Worm (Caenorhabditis elegans) whole organism, late embryonic: ENCODE measurements around the gene ubc-7.

Experiments used
- fax-1 ChIP-seq: sonication (generic microtip); optimal IDR thresholded peaks from 2 replicates; lab custom pipeline; 2016; ENCODE audit warnings: missing genotype, missing genetic modification characterization, missing compliant biosample characterization
- pha-4 ChIP-seq: fragments of 150-350 bp; optimal IDR thresholded peaks from 2 replicates; lab custom pipeline; 2018; ENCODE audit warnings: missing biosample characterization, missing genetic modification reagents, missing genetic modification characterization
- rnt-1 ChIP-seq: sonication (generic microtip); optimal IDR thresholded peaks from 2 replicates; lab custom pipeline; 2016; ENCODE audit warnings: missing genetic modification characterization, missing compliant biosample characterization

DNA sequence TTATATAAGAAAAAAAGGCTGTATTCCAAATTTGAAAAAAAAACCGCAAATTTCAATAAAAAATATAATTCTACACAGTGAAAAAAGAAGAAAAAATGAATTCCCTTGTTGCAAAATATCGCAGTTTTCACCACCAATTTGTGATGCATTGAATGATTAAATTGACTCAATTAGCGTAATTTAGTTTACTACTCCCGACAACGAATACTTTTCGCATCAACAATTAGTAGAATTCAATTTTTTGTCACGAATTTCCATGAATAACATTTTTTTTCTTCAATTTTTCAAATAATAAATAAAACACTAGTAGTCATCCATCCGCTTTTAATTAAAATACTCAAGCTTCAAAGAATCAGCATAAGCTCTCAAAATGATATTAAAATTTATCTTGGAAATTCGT is 45.7 kb downstream of the ubc-7 start:
- TF ChIP-seq fax-1 (no peak), pha-4 (tag; lab: Kevin White, UChicago) (no peak), rnt-1 (tag; lab: Kevin White, UChicago) (no peak)
